Worm (Caenorhabditis elegans): Measurements from ENCODE around the gene gst-38.

ce11 chrV:15955497-15955896 is 39.6 kb upstream of the gst-38 start, which contains the start of gene srh-186:
- TF ChIP-seq elt-4 (tag; optimal IDR thresholded peaks at IDR 0.05) = no peak
- no peak for TF ChIP-seq fkh-10 (GFP tag; optimal IDR thresholded peaks at IDR 0.05)
- TF ChIP-seq ahr-1 (tag; optimal IDR thresholded peaks at IDR 0.05) = no peak
- no peak for TF ChIP-seq ceh-31 (tag; optimal IDR thresholded peaks at IDR 0.05)
- TF ChIP-seq elt-2 (tag; optimal IDR thresholded peaks at IDR 0.05) = no peak
